Fruit fly (Drosophila melanogaster) whole organism, prepupa: ENCODE results near the gene CG18764.

Experiments used
- Blimp-1 ChIP-seq: fragments of 200-800 bp; sonication (Bioruptor generic); optimal IDR thresholded peaks from 3 replicates; lab custom pipeline; 2017; ENCODE audit warnings: missing biosample characterization, missing genetic modification characterization, mild to moderate bottlenecking, moderate library complexity, missing genetic modification reagents
- CG11294 ChIP-seq: fragments of 200-800 bp; sonication (Bioruptor generic); IDR thresholded peaks from 2 replicates; pipeline ENCODE4 v1.3.6; 2022; ENCODE audit warnings: missing biosample characterization, missing genetic modification characterization
- CG11762 ChIP-seq: fragments of 200-800 bp; sonication (Bioruptor generic); optimal IDR thresholded peaks from 3 replicates; lab custom pipeline; 2016; ENCODE audit warnings: missing biosample characterization, missing genetic modification characterization; ENCODE audit not compliant: insufficient read depth
- CG11902 ChIP-seq: fragments of 200-800 bp; sonication (Bioruptor generic); optimal IDR thresholded peaks from 3 replicates; lab custom pipeline; 2016; ENCODE audit warnings: missing biosample characterization, missing genetic modification characterization
- CG15336 ChIP-seq: fragments of 200-800 bp; sonication (Bioruptor generic); IDR thresholded peaks from 2 replicates; pipeline ENCODE4 v1.3.6; 2022; ENCODE audit warnings: missing biosample characterization, missing genetic modification characterization
- CG16779 ChIP-seq: fragments of 200-800 bp; sonication (Bioruptor generic); optimal IDR thresholded peaks from 3 replicates; lab custom pipeline; 2017; ENCODE audit warnings: missing biosample characterization, mild to moderate bottlenecking, missing genetic modification characterization
- CG3032 ChIP-seq: fragments of 200-800 bp; optimal IDR thresholded peaks from 2 replicates; lab custom pipeline; 2019; ENCODE audit warnings: missing biosample characterization, mild to moderate bottlenecking, missing genetic modification characterization, moderate library complexity
- CG31627 ChIP-seq: fragments of 200-800 bp; sonication (Bioruptor generic); optimal IDR thresholded peaks from 3 replicates; lab custom pipeline; 2016; ENCODE audit warnings: missing biosample characterization, missing genetic modification characterization
- CG34406 ChIP-seq: fragments of 200-800 bp; sonication (Bioruptor generic); optimal IDR thresholded peaks from 3 replicates; lab custom pipeline; 2016; ENCODE audit warnings: missing biosample characterization, missing genetic modification characterization
- CG3919 ChIP-seq: fragments of 200-800 bp; sonication (Bioruptor generic); optimal IDR thresholded peaks from 3 replicates; lab custom pipeline; 2016; ENCODE audit warnings: missing biosample characterization, missing genetic modification characterization
- CG4318 ChIP-seq: fragments of 200-800 bp; sonication (Bioruptor generic); optimal IDR thresholded peaks from 3 replicates; lab custom pipeline; 2017; ENCODE audit warnings: missing biosample characterization, mild to moderate bottlenecking, missing genetic modification characterization
- CG6163 ChIP-seq: fragments of 200-800 bp; sonication (Bioruptor generic); IDR thresholded peaks from 3 replicates; pipeline ENCODE4 v1.3.6; 2022; ENCODE audit warnings: missing biosample characterization, missing genetic modification characterization
- CG6792 ChIP-seq: fragments of 200-800 bp; sonication (Bioruptor generic); optimal IDR thresholded peaks from 3 replicates; lab custom pipeline; 2016; ENCODE audit warnings: missing biosample characterization, missing genetic modification characterization
- CG6808 ChIP-seq: fragments of 200-800 bp; sonication (Bioruptor generic); optimal IDR thresholded peaks from 3 replicates; lab custom pipeline; 2017; ENCODE audit warnings: missing biosample characterization, missing genetic modification characterization, mild to moderate bottlenecking, moderate library complexity, missing genetic modification reagents
- CG6854 ChIP-seq: fragments of 200-800 bp; sonication (Bioruptor generic); optimal IDR thresholded peaks from 2 replicates; lab custom pipeline; 2017; ENCODE audit warnings: missing biosample characterization, mild to moderate bottlenecking, missing genetic modification characterization
- CG7368 ChIP-seq: fragments of 200-800 bp; sonication (Bioruptor generic); optimal IDR thresholded peaks from 3 replicates; lab custom pipeline; 2016; ENCODE audit warnings: missing biosample characterization, missing genetic modification characterization
- CG8119 ChIP-seq: fragments of 200-800 bp; sonication (Bioruptor generic); IDR thresholded peaks from 3 replicates; pipeline ENCODE4 v1.3.6; 2022; ENCODE audit warnings: missing biosample characterization, missing genetic modification characterization
- CG8632 ChIP-seq: fragments of 200-800 bp; sonication (Bioruptor generic); optimal IDR thresholded peaks from 3 replicates; lab custom pipeline; 2016; ENCODE audit warnings: missing biosample characterization, missing genetic modification characterization
- CG9139 ChIP-seq: fragments of 200-800 bp; sonication (Bioruptor generic); optimal IDR thresholded peaks from 3 replicates; lab custom pipeline; 2017; ENCODE audit warnings: missing biosample characterization, mild to moderate bottlenecking, missing genetic modification characterization
- Eip78C ChIP-seq: fragments of 200-800 bp; sonication (Bioruptor generic); peaks from one replicate; lab custom pipeline; 2016; ENCODE audit warnings: missing biosample characterization, missing genetic modification characterization
- Eip93F ChIP-seq: fragments of 200-800 bp; sonication (Bioruptor generic); optimal IDR thresholded peaks from 2 replicates; lab custom pipeline; 2016; ENCODE audit warnings: missing biosample characterization, mild to moderate bottlenecking, missing genetic modification characterization
- Hr39 ChIP-seq: fragments of 200-800 bp; sonication (Bioruptor generic); optimal IDR thresholded peaks from 2 replicates; lab custom pipeline; 2016; ENCODE audit warnings: missing biosample characterization, missing genetic modification characterization
- Hr4 ChIP-seq: fragments of 200-800 bp; sonication (Bioruptor generic); optimal IDR thresholded peaks from 3 replicates; lab custom pipeline; 2016; ENCODE audit warnings: missing biosample characterization, missing genetic modification characterization
- Lpt ChIP-seq: fragments of 200-800 bp; sonication (Bioruptor generic); optimal IDR thresholded peaks from 3 replicates; lab custom pipeline; 2016; ENCODE audit warnings: missing biosample characterization, missing genetic modification characterization
- Met ChIP-seq: fragments of 200-800 bp; sonication (Bioruptor generic); optimal IDR thresholded peaks from 3 replicates; lab custom pipeline; 2016; ENCODE audit warnings: missing biosample characterization, missing genetic modification characterization
- OdsH ChIP-seq: fragments of 200-800 bp; sonication (Bioruptor generic); optimal IDR thresholded peaks from 3 replicates; lab custom pipeline; 2016; ENCODE audit warnings: missing biosample characterization, missing genetic modification characterization
- Smox ChIP-seq: fragments of 200-800 bp; sonication (Bioruptor generic); optimal IDR thresholded peaks from 3 replicates; lab custom pipeline; 2016; ENCODE audit warnings: missing biosample characterization, missing genetic modification characterization
- Sox14 ChIP-seq: fragments of 200-800 bp; sonication (Bioruptor generic); optimal IDR thresholded peaks from 3 replicates; lab custom pipeline; 2016; ENCODE audit warnings: missing biosample characterization, missing genetic modification characterization
- Sox15 ChIP-seq: fragments of 200-800 bp; sonication (Bioruptor generic); optimal IDR thresholded peaks from 3 replicates; lab custom pipeline; 2016; ENCODE audit warnings: missing biosample characterization, missing genetic modification characterization
- acj6 ChIP-seq: fragments of 200-800 bp; sonication (Bioruptor generic); optimal IDR thresholded peaks from 3 replicates; lab custom pipeline; 2016; ENCODE audit warnings: missing biosample characterization, missing genetic modification characterization
- cyc ChIP-seq: fragments of 200-800 bp; sonication (Bioruptor generic); optimal IDR thresholded peaks from 3 replicates; lab custom pipeline; 2016; ENCODE audit warnings: missing biosample characterization, missing genetic modification characterization
- dac ChIP-seq: fragments of 200-800 bp; sonication (Bioruptor generic); optimal IDR thresholded peaks from 2 replicates; lab custom pipeline; 2017; ENCODE audit warnings: missing biosample characterization, mild to moderate bottlenecking, missing genetic modification characterization
- dsx ChIP-seq: fragments of 200-800 bp; optimal IDR thresholded peaks from 3 replicates; lab custom pipeline; 2019; ENCODE audit warnings: missing biosample characterization, mild to moderate bottlenecking, missing genetic modification characterization, moderate library complexity; ENCODE audit not compliant: poor library complexity, severe bottlenecking
- eg ChIP-seq: fragments of 200-800 bp; sonication (Bioruptor generic); IDR thresholded peaks from 3 replicates; pipeline ENCODE4 v1.3.6; 2022; ENCODE audit warnings: missing biosample characterization, missing genetic modification characterization
- esn ChIP-seq: fragments of 200-800 bp; sonication (Bioruptor generic); optimal IDR thresholded peaks from 2 replicates; lab custom pipeline; 2016; ENCODE audit warnings: missing biosample characterization, mild to moderate bottlenecking, missing genetic modification characterization, moderate library complexity
- fkh ChIP-seq: fragments of 200-800 bp; sonication (Bioruptor generic); optimal IDR thresholded peaks from 3 replicates; lab custom pipeline; 2017; ENCODE audit warnings: missing biosample characterization, mild to moderate bottlenecking, missing genetic modification characterization, moderate library complexity
- lz ChIP-seq: fragments of 200-800 bp; sonication (Bioruptor generic); optimal IDR thresholded peaks from 3 replicates; lab custom pipeline; 2016; ENCODE audit warnings: missing biosample characterization, missing genetic modification characterization
- net ChIP-seq: fragments of 200-800 bp; sonication (Bioruptor generic); optimal IDR thresholded peaks from 3 replicates; lab custom pipeline; 2016; ENCODE audit warnings: missing biosample characterization, missing genetic modification characterization
- spab ChIP-seq: fragments of 200-800 bp; sonication (Bioruptor generic); optimal IDR thresholded peaks from 2 replicates; lab custom pipeline; 2017; ENCODE audit warnings: missing biosample characterization, mild to moderate bottlenecking, missing genetic modification characterization, missing genetic modification reagents
- ss ChIP-seq, 2 experiments: fragments of 200-800 bp; sonication (Bioruptor generic); optimal IDR thresholded peaks; 2 replicates in 1 of 2; 3 replicates in 1 of 2; lab custom pipeline; 2017 to 2018; ENCODE audit warnings: mild to moderate bottlenecking in 2 of 2, missing biosample characterization in 2 of 2, missing genetic modification characterization in 2 of 2, moderate library complexity in 1 of 2
- svp ChIP-seq: fragments of 200-800 bp; sonication (Bioruptor generic); peaks from one replicate; lab custom pipeline; 2016; ENCODE audit warnings: missing biosample characterization, missing genetic modification characterization
- topi ChIP-seq: fragments of 200-800 bp; sonication (Bioruptor generic); optimal IDR thresholded peaks from 3 replicates; lab custom pipeline; 2016; ENCODE audit warnings: missing biosample characterization, missing genetic modification characterization
- vri ChIP-seq: fragments of 200-800 bp; sonication (Bioruptor generic); optimal IDR thresholded peaks from 3 replicates; lab custom pipeline; 2016; ENCODE audit warnings: missing biosample characterization, mild to moderate bottlenecking, missing genetic modification characterization

Gene CG18764

DNA sequence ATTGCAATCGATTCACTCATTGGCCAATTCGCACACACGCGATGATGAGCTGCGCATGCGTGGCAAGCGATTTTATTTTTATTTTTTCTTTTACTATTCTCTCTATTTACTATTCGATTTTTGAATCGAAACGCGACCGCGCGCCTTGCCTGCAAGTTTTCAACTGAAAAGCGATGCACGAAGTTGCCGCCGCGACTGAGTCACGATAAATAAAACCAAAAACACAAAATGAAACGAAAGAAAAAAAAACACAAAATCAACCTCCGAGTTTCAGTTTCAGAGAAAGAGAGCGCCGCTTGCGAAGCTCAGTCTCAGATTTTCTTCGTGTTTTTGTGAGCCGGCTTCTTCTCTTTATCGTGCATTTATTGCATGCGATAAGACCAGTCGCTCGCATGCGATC, 20.1 kb downstream of the CG18764 start (continued):
- TF ChIP-seq spab: peak; percentile 78
- TF ChIP-seq CG6163 (GFP tag; lab: Robert Waterston, UW): peak; percentile 85
- TF ChIP-seq cyc (GFP tag; lab: Kevin White, UChicago): no peak
- no peak for TF ChIP-seq acj6
- peak; percentile 78 for TF ChIP-seq CG6854 (GFP tag; lab: Kevin White, UChicago)
- TF ChIP-seq CG11762 (GFP tag; lab: Kevin White, UChicago): peak; percentile 27
- peak; percentile 58 for TF ChIP-seq vri
- TF ChIP-seq CG3919 (GFP tag; lab: Kevin White, UChicago): peak; percentile 27
- TF ChIP-seq dac (GFP tag; lab: Kevin White, UChicago): no peak
- TF ChIP-seq ss (GFP tag; optimal IDR thresholded peaks at IDR 0.05; lab: Kevin White, UChicago): peak; percentile 94 to 97
- no peak for TF ChIP-seq CG6792 (GFP tag; lab: Kevin White, UChicago)
- TF ChIP-seq CG7368 (GFP tag; lab: Kevin White, UChicago): peak; percentile 39
- TF ChIP-seq CG6808 (GFP tag; lab: Kevin White, UChicago): peak; percentile 92
- TF ChIP-seq topi (GFP tag; lab: Kevin White, UChicago): peak; percentile 29
- no peak for TF ChIP-seq Met (GFP tag; lab: Kevin White, UChicago)
- TF ChIP-seq fkh (GFP tag; lab: Kevin White, UChicago): no peak
- TF ChIP-seq Sox14 (GFP tag; lab: Kevin White, UChicago): peak; percentile 9
- TF ChIP-seq Hr39: no peak
- peak; percentile 62 for TF ChIP-seq net (GFP tag; lab: Kevin White, UChicago)
- no peak for TF ChIP-seq CG34406 (GFP tag; lab: Kevin White, UChicago)
- no peak for TF ChIP-seq Smox
- TF ChIP-seq CG15336 (GFP tag; lab: Robert Waterston, UW): peak; percentile 74; the same call in 1 of the 2 replicates
- TF ChIP-seq Eip78C: peak; percentile 82
- TF ChIP-seq CG8119 (GFP tag; lab: Robert Waterston, UW): peak; percentile 76
- peak; percentile 65 for TF ChIP-seq svp (GFP tag; lab: Kevin White, UChicago)
- TF ChIP-seq CG31627 (GFP tag; lab: Kevin White, UChicago): no peak

- TF ChIP-seq fkh (GFP tag; lab: Kevin White, UChicago): no peak
- no peak for TF ChIP-seq vri
- peak; percentile 51 for TF ChIP-seq Eip93F
- peak; percentile 4 for TF ChIP-seq Eip78C
- no peak for TF ChIP-seq cyc (GFP tag; lab: Kevin White, UChicago)
- TF ChIP-seq lz (GFP tag; lab: Kevin White, UChicago): no peak
- 0 out of 3 replicates have a peak, but pooled peaks have one; percentile 32 for TF ChIP-seq eg (GFP tag; lab: Robert Waterston, UW)
- TF ChIP-seq CG6163 (GFP tag; lab: Robert Waterston, UW): 0 out of 3 replicates have a peak, but pooled peaks have one; percentile 29
- TF ChIP-seq Lpt (GFP tag; lab: Kevin White, UChicago): no peak
- peak; percentile 12 for TF ChIP-seq svp (GFP tag; lab: Kevin White, UChicago)
These were observed 22.0 kb downstream of the CG18764 start for dm6 chr3R:11648356-11649355.

DNA sequence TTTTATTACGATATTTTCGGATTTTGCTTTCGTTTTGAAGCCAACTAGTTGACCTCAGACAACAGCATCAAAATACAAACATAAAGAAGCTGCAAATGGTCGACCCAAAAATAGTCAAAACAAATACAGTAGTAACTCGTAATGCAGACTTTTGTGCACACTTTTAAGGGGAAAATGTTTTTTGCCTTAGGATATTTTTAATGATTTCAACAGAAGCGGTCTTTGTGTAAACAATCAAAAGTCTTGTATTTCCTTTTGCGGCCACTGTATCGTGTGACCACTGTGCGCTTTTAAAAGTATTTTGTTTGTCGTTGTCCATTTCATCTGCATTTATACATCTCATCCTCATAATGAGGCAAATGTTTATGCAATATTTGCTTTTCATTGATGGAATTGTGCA, 22.8 kb downstream of the CG18764 start:
- peak; percentile 90 for TF ChIP-seq acj6
- peak; percentile 90 for TF ChIP-seq lz (GFP tag; lab: Kevin White, UChicago)
- peak; percentile 80 for TF ChIP-seq CG8632 (GFP tag; lab: Kevin White, UChicago)
- TF ChIP-seq Smox: peak; percentile 85
- peak; percentile 84 for TF ChIP-seq Sox14 (GFP tag; lab: Kevin White, UChicago)
- peak; percentile 93 for TF ChIP-seq Hr4 (GFP tag; lab: Kevin White, UChicago)
- TF ChIP-seq CG7368 (GFP tag; lab: Kevin White, UChicago): peak; percentile 87
- peak; percentile 81 for TF ChIP-seq CG11294 (GFP tag; lab: Robert Waterston, UW)
- TF ChIP-seq Hr39: peak; percentile 95
- TF ChIP-seq esn (GFP tag; lab: Kevin White, UChicago): peak; percentile 88
- TF ChIP-seq fkh (GFP tag; lab: Kevin White, UChicago): peak; percentile 68
- peak; percentile 74 for TF ChIP-seq CG4318 (GFP tag; lab: Kevin White, UChicago)
- peak; percentile 77 for TF ChIP-seq CG3032
- peak; percentile 90 for TF ChIP-seq Sox15 (GFP tag; lab: Kevin White, UChicago)
- peak; percentile 59 for TF ChIP-seq CG16779 (tag; lab: Kevin White, UChicago)
- TF ChIP-seq CG9139 (GFP tag; lab: Kevin White, UChicago): peak; percentile 37
- peak; percentile 55 for TF ChIP-seq spab
- TF ChIP-seq dac (GFP tag; lab: Kevin White, UChicago): peak; percentile 51
- TF ChIP-seq Eip93F: no peak
- peak; percentile 89 for TF ChIP-seq OdsH (GFP tag; lab: Kevin White, UChicago)
- peak in 1 of 2 experiments; percentile 53 for TF ChIP-seq ss (GFP tag; optimal IDR thresholded peaks at IDR 0.05; lab: Kevin White, UChicago)
- peak; percentile 94 for TF ChIP-seq CG6163 (GFP tag; lab: Robert Waterston, UW)
- peak; percentile 53 for TF ChIP-seq dsx
- TF ChIP-seq CG11902: peak; percentile 89
- TF ChIP-seq Blimp-1: peak; percentile 74
